Worm (Caenorhabditis elegans) whole organism, L4 larva: ENCODE data around the gene C18H7.6.

Experiments
- aly-2 ChIP-seq: sonication (generic microtip); optimal IDR thresholded peaks from 2 replicates; lab custom pipeline; 2018; ENCODE audit warnings: missing biosample characterization, missing genetic modification characterization
- dmd-6 ChIP-seq: fragments of 200-800 bp; sonication (Bioruptor generic); IDR thresholded peaks from 2 replicates; pipeline ENCODE4 v1.3.6; 2022; ENCODE audit warnings: missing genetic modification reagents, missing genetic modification characterization, missing compliant biosample characterization
- egl-27 ChIP-seq: sonication (generic microtip); optimal IDR thresholded peaks from 3 replicates; lab custom pipeline; 2017; ENCODE audit warnings: missing biosample characterization, missing genetic modification reagents, missing genetic modification characterization
- nhr-11 ChIP-seq: fragments of 150-350 bp; optimal IDR thresholded peaks from 2 replicates; lab custom pipeline; 2014; ENCODE audit warnings: missing biosample characterization, missing genetic modification characterization
- nhr-48 ChIP-seq: sonication (generic microtip); optimal IDR thresholded peaks from 2 replicates; lab custom pipeline; 2016; ENCODE audit warnings: mild to moderate bottlenecking, missing genetic modification characterization, missing compliant biosample characterization
- pha-4 ChIP-seq, 2 experiments: fragments of 150-350 bp in 1 of 2; fragments of 200-800 bp in 1 of 2; sonication (Bioruptor generic) in 1 of 2; IDR thresholded peaks in 1 of 2; optimal IDR thresholded peaks in 1 of 2; 2 replicates each; pipeline versions ENCODE4 v1.3.6 to Lab custom; 2014 to 2022; ENCODE audit warnings: missing genetic modification characterization in 2 of 2, missing genetic modification reagents in 2 of 2, missing biosample characterization in 1 of 2, missing compliant biosample characterization in 1 of 2
- skn-1 ChIP-seq: fragments of 150-350 bp; optimal IDR thresholded peaks from 2 replicates; lab custom pipeline; 2014; ENCODE audit warnings: missing biosample characterization, missing genetic modification characterization
- snpc-4 ChIP-seq: fragments of 150-350 bp; optimal IDR thresholded peaks from 2 replicates; lab custom pipeline; 2014; ENCODE audit warnings: missing biosample characterization, missing genetic modification characterization
- zag-1 ChIP-seq: fragments of 150-350 bp; optimal IDR thresholded peaks from 2 replicates; lab custom pipeline; 2014; ENCODE audit warnings: missing biosample characterization, missing genetic modification characterization
- zip-2 ChIP-seq: fragments of 150-350 bp; optimal IDR thresholded peaks from 2 replicates; lab custom pipeline; 2014; ENCODE audit warnings: missing biosample characterization, missing genetic modification characterization

DNA sequence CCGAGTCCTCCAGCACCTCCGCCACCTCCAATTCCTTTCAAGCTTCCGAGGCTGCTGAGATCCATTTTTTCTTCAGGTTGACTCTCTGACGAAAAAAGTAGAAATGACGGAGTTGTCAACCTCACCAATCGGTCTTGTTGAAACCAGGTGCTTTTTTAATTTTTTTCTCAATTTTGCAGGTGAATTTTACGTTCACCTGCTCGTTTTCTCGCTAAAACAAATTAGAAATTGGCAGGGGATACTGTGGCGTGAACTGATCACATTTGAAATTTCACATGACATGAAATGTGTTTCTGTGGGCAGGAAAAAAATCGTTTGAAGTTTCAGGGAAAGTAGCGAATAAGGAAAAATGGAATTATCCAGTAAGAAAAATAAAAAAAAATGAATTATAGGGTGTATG is at the start of gene C18H7.6:
- no peak for TF ChIP-seq zip-2 (tag; lab: Kevin White, UChicago)
- no peak for TF ChIP-seq dmd-6 (GFP tag; lab: Robert Waterston, UW)
- TF ChIP-seq snpc-4, result no peak
- no peak for TF ChIP-seq aly-2
- TF ChIP-seq zag-1 (tag; lab: Kevin White, UChicago), result no peak
- TF ChIP-seq pha-4 (GFP tag; IDR thresholded peaks at IDR 0.05; lab: Robert Waterston, UW), result no peak
- TF ChIP-seq pha-4 (tag; optimal IDR thresholded peaks at IDR 0.05; lab: Kevin White, UChicago), result no peak
- TF ChIP-seq nhr-48 (tag; lab: Kevin White, UChicago), result no peak
- TF ChIP-seq skn-1 (tag; lab: Kevin White, UChicago), result no peak
- TF ChIP-seq nhr-11, result no peak
- no peak for TF ChIP-seq egl-27 (tag; lab: Kevin White, UChicago)
